Worm (Caenorhabditis elegans): ENCODE data around the gene klp-4.
A peak's percentile ranks its signal among the peaks of the same experiment; 100 is the strongest.

Gene klp-4

DNA sequence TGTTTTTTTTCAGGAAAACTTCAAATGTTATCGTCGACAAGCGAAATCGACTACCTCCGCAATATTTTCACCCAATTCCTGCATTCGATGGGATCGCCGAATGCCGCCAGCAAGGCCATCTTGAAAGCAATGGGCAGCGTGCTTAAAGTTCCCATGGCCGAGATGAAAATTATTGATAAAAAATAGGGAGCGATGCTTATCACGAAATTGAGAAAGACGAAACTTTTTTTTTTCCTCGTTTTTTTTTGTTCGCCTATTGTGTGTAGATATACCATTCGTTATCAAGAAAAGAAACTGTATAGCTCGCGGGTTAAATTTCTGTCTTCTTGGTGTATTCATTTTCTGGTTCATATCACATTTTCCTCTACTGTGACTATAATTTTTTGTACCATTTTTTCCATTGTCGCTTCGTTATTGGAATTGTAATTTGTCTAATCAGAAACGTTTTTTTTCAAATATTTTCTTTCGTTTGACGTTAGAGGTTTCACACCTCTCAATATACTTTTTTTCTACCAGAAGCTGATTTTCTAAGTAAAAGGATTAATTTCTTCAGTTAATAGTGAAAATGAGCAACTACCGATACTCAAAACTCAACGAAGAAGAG lies 14.4 kb downstream of the klp-4 start, which contains the start of gene syx-6:
TSS of gene syx-6 (plus strand) at position 554 of the 604 bp plus-strand sequence.
- TF ChIP-seq Y105C5A.15 (GFP tag; IDR thresholded peaks at IDR 0.05) (no peak), gei-8 (GFP tag; optimal IDR thresholded peaks at IDR 0.05) (no peak), snpc-1.2 (GFP tag; IDR thresholded peaks at IDR 0.05) (no peak), nhr-25 (tag; optimal IDR thresholded peaks at IDR 0.05; ENCODE audit: borderline replicate concordance, insufficient read depth) (no peak), aha-1 (tag) (peak; percentile 67)

DNA sequence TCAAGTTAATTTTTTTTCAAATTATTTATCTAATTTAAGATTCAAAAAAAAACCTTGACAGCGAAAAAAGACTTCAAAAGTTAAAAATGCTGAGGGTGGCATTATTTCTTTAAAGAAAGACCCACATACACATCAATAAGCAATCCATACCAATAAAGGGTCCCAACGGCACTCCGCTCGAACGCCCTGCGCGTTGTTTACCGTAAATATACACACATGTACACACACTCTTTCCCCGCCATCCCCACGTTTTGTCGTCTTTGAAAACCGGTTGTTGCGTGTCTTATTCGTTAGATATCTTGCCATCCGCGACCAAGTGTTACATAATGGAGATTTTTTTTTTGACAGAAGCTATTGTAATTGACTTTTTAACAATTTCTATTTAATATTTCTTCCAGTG lies 19.0 kb downstream of the klp-4 start, which contains the start of gene gcc-1:
TSS of gene gcc-1 (plus strand) at position 399 of the 400 bp plus-strand sequence.
- TF ChIP-seq ctbp-1 (GFP tag; IDR thresholded peaks at IDR 0.05): no peak
- no peak for TF ChIP-seq ZK546.5 (tag; optimal IDR thresholded peaks at IDR 0.05)
- TF ChIP-seq mxl-2 (GFP tag; conservative IDR thresholded peaks at IDR 0.05): no peak
- no peak for TF ChIP-seq sdz-12 (GFP tag; optimal IDR thresholded peaks at IDR 0.05)
- no peak for TF ChIP-seq lin-29 (GFP tag; IDR thresholded peaks at IDR 0.05)
- TF ChIP-seq Y48G9A.11 (GFP tag; IDR thresholded peaks at IDR 0.05): no peak
- TF ChIP-seq zip-2 (tag; optimal IDR thresholded peaks at IDR 0.05): no peak
- TF ChIP-seq ceh-20 (GFP tag; IDR thresholded peaks at IDR 0.05): no peak
- no peak for TF ChIP-seq ceh-82 (tag; optimal IDR thresholded peaks at IDR 0.05)
- TF ChIP-seq mes-2 (tag; optimal IDR thresholded peaks at IDR 0.05; ENCODE audit: poor library complexity, severe bottlenecking): peak; percentile 69
- TF ChIP-seq nhr-77 (tag; optimal IDR thresholded peaks at IDR 0.05): no peak
- no peak for TF ChIP-seq daf-19 (GFP tag; conservative IDR thresholded peaks at IDR 0.05)
- TF ChIP-seq hmg-1.1 (GFP tag; IDR thresholded peaks at IDR 0.05): peak; percentile 64; the same call in 1 of the 2 replicates
- TF ChIP-seq unc-39 (tag; optimal IDR thresholded peaks at IDR 0.05): no peak
- TF ChIP-seq ceh-44 (GFP tag; IDR thresholded peaks at IDR 0.05): no peak
- TF ChIP-seq F37D6.2 (tag; optimal IDR thresholded peaks at IDR 0.05): no peak
- TF ChIP-seq nhr-42 (GFP tag; IDR thresholded peaks at IDR 0.05): no peak
- TF ChIP-seq lir-3 (tag; optimal IDR thresholded peaks at IDR 0.05): no peak
- no peak for TF ChIP-seq dmd-8 (GFP tag; IDR thresholded peaks at IDR 0.05)
- no peak for TF ChIP-seq nhr-237 (tag; optimal IDR thresholded peaks at IDR 0.05)
- peak; percentile 59 for TF ChIP-seq R02D3.7 (tag; optimal IDR thresholded peaks at IDR 0.05)
- no peak for TF ChIP-seq unc-130 (GFP tag; optimal IDR thresholded peaks at IDR 0.05)
- no peak for TF ChIP-seq snpc-4 (tag; optimal IDR thresholded peaks at IDR 0.05)
- no peak for TF ChIP-seq php-3 (GFP tag; IDR thresholded peaks at IDR 0.05)
- no peak for TF ChIP-seq pqm-1 (tag; optimal IDR thresholded peaks at IDR 0.05)
- TF ChIP-seq duxl-1 (tag; optimal IDR thresholded peaks at IDR 0.05; ENCODE audit: poor library complexity): no peak
- no peak for TF ChIP-seq Y105C5A.15 (GFP tag; IDR thresholded peaks at IDR 0.05)
- TF ChIP-seq madf-5 (GFP tag; IDR thresholded peaks at IDR 0.05): no peak
- TF ChIP-seq ama-1 (optimal IDR thresholded peaks at IDR 0.05): no peak
- TF ChIP-seq mxl-3 (GFP tag; optimal IDR thresholded peaks at IDR 0.05): peak; percentile 96
- TF ChIP-seq aha-1 (tag): peak; percentile 95
- TF ChIP-seq T20F7.1 (GFP tag; optimal IDR thresholded peaks at IDR 0.05): peak; percentile 93
- TF ChIP-seq ceh-32 (tag; optimal IDR thresholded peaks at IDR 0.05; ENCODE audit: poor library complexity): no peak
- peak; percentile 33 for TF ChIP-seq hlh-11 (tag; optimal IDR thresholded peaks at IDR 0.05)
- peak; percentile 23; the same call in 1 of the 2 replicates for TF ChIP-seq dmd-6 (GFP tag; IDR thresholded peaks at IDR 0.05)
- TF ChIP-seq egl-27 (tag; optimal IDR thresholded peaks at IDR 0.05): no peak
- TF ChIP-seq saeg-2 (GFP tag; IDR thresholded peaks at IDR 0.05): no peak
- TF ChIP-seq ztf-11 (tag; optimal IDR thresholded peaks at IDR 0.05): no peak
- TF ChIP-seq nhr-102 (tag; optimal IDR thresholded peaks at IDR 0.05): peak; percentile 13
- TF ChIP-seq mep-1 (tag; optimal IDR thresholded peaks at IDR 0.05): peak; percentile 49
- TF ChIP-seq lim-7 (GFP tag; IDR thresholded peaks at IDR 0.05): no peak
- no peak for TF ChIP-seq zfp-2 (tag; optimal IDR thresholded peaks at IDR 0.05)
- no peak for TF ChIP-seq set-16 (GFP tag; IDR thresholded peaks at IDR 0.05)
- no peak for TF ChIP-seq F10B5.3 (tag; optimal IDR thresholded peaks at IDR 0.05)
- TF ChIP-seq madf-9 (GFP tag; conservative IDR thresholded peaks at IDR 0.05): no peak
- TF ChIP-seq aly-2 (tag; optimal IDR thresholded peaks at IDR 0.05): no peak
- no peak for TF ChIP-seq nhr-6 (tag; optimal IDR thresholded peaks at IDR 0.05)

Measured in whole organism, L4 larva.